Worm (Caenorhabditis elegans) whole organism, L3 larva: ENCODE data around the gene col-179.

Experiments
- R02D3.7 ChIP-seq: fragments of 150-350 bp; optimal IDR thresholded peaks from 2 replicates; lab custom pipeline; 2014; ENCODE audit warnings: missing biosample characterization, missing genetic modification characterization
- aly-2 ChIP-seq: fragments of 150-350 bp; optimal IDR thresholded peaks from 2 replicates; lab custom pipeline; 2014; ENCODE audit warnings: missing biosample characterization, missing genetic modification characterization
- ama-1 ChIP-seq: fragments of 150-350 bp; optimal IDR thresholded peaks from 2 replicates; lab custom pipeline; 2018
- ceh-16 ChIP-seq: sonication (generic microtip); optimal IDR thresholded peaks from 2 replicates; lab custom pipeline; 2017; ENCODE audit warnings: missing biosample characterization, missing genetic modification characterization
- ceh-9 ChIP-seq: sonication (generic microtip); optimal IDR thresholded peaks from 2 replicates; lab custom pipeline; 2018; ENCODE audit warnings: missing biosample characterization, missing genetic modification characterization
- daf-12 ChIP-seq: fragments of 150-350 bp; optimal IDR thresholded peaks from 2 replicates; lab custom pipeline; 2014; ENCODE audit warnings: missing biosample characterization, missing genetic modification reagents, missing genetic modification characterization
- egl-27 ChIP-seq: sonication (generic microtip); optimal IDR thresholded peaks from 4 replicates; lab custom pipeline; 2017; ENCODE audit warnings: missing biosample characterization, missing genetic modification reagents, missing genetic modification characterization
- egl-5 ChIP-seq: fragments of 150-350 bp; optimal IDR thresholded peaks from 2 replicates; lab custom pipeline; 2017; ENCODE audit warnings: missing biosample characterization, missing genetic modification reagents, missing genetic modification characterization, inconsistent platforms
- elt-1 ChIP-seq: fragments of 150-350 bp; optimal IDR thresholded peaks from 2 replicates; lab custom pipeline; 2014; ENCODE audit warnings: missing biosample characterization, missing genetic modification characterization
- elt-2 ChIP-seq: sonication (generic microtip); optimal IDR thresholded peaks from 2 replicates; lab custom pipeline; 2016; ENCODE audit warnings: missing genetic modification reagents, mild to moderate bottlenecking, missing genetic modification characterization, missing compliant biosample characterization
- elt-3 ChIP-seq, 3 experiments: fragments of 150-350 bp in 1 of 3; sonication (generic microtip) in 2 of 3; optimal IDR thresholded peaks; 2 replicates in 2 of 3; 4 replicates in 1 of 3; lab custom pipeline; 2014 to 2017; ENCODE audit warnings: missing biosample characterization in 3 of 3, missing genetic modification characterization in 3 of 3
- eor-1 ChIP-seq, 2 experiments: fragments of 150-350 bp; optimal IDR thresholded peaks; 2 replicates each; lab custom pipeline; 2014 to 2018; ENCODE audit warnings: missing biosample characterization in 2 of 2, missing genetic modification characterization in 2 of 2
- fkh-10 ChIP-seq: sonication (generic microtip); optimal IDR thresholded peaks from 2 replicates; lab custom pipeline; 2017; ENCODE audit warnings: missing biosample characterization, missing genetic modification reagents, missing genetic modification characterization
- fkh-2 ChIP-seq: fragments of 150-350 bp; optimal IDR thresholded peaks from 2 replicates; lab custom pipeline; 2014; ENCODE audit warnings: missing biosample characterization, missing genetic modification reagents, missing genetic modification characterization
- fos-1 ChIP-seq: fragments of 150-350 bp; optimal IDR thresholded peaks from 2 replicates; lab custom pipeline; 2014; ENCODE audit warnings: missing biosample characterization, missing genetic modification characterization
- hmg-11 ChIP-seq: sonication (generic microtip); optimal IDR thresholded peaks from 2 replicates; lab custom pipeline; 2016; ENCODE audit warnings: missing genetic modification characterization, missing compliant biosample characterization
- jun-1 ChIP-seq: fragments of 150-350 bp; optimal IDR thresholded peaks from 2 replicates; lab custom pipeline; 2014; ENCODE audit warnings: missing biosample characterization, missing genetic modification reagents, missing genetic modification characterization
- lin-15B ChIP-seq: fragments of 150-350 bp; optimal IDR thresholded peaks from 2 replicates; lab custom pipeline; 2014; ENCODE audit warnings: missing biosample characterization, missing genetic modification characterization
- lin-39 ChIP-seq: fragments of 150-350 bp; optimal IDR thresholded peaks from 2 replicates; lab custom pipeline; 2018; ENCODE audit warnings: missing biosample characterization, missing genetic modification reagents, missing genetic modification characterization
- nfya-1 ChIP-seq: sonication (generic microtip); optimal IDR thresholded peaks from 2 replicates; lab custom pipeline; 2017; ENCODE audit warnings: missing genetic modification characterization, mild to moderate bottlenecking, missing compliant biosample characterization, antibody characterized with exemption, moderate library complexity; ENCODE audit not compliant: insufficient read depth
- nhr-11 ChIP-seq: fragments of 150-350 bp; optimal IDR thresholded peaks from 2 replicates; lab custom pipeline; 2014; ENCODE audit warnings: missing biosample characterization, missing genetic modification characterization
- nhr-12 ChIP-seq: fragments of 150-350 bp; optimal IDR thresholded peaks from 2 replicates; lab custom pipeline; 2014; ENCODE audit warnings: missing biosample characterization, missing genetic modification characterization
- nhr-23 ChIP-seq: fragments of 150-350 bp; optimal IDR thresholded peaks from 2 replicates; lab custom pipeline; 2014; ENCODE audit warnings: missing biosample characterization, missing genetic modification reagents, missing genetic modification characterization
- nhr-25 ChIP-seq: sonication (generic microtip); optimal IDR thresholded peaks from 2 replicates; lab custom pipeline; 2017; ENCODE audit warnings: missing biosample characterization, missing genetic modification characterization
- nhr-43 ChIP-seq: sonication (generic microtip); optimal IDR thresholded peaks from 2 replicates; lab custom pipeline; 2016; ENCODE audit warnings: mild to moderate bottlenecking, missing genetic modification characterization, missing compliant biosample characterization; ENCODE audit not compliant: poor library complexity, severe bottlenecking
- nhr-67 ChIP-seq: fragments of 150-350 bp; optimal IDR thresholded peaks from 2 replicates; lab custom pipeline; 2014; ENCODE audit warnings: missing biosample characterization, missing genetic modification characterization
- nhr-76 ChIP-seq: fragments of 150-350 bp; sonication (generic microtip); optimal IDR thresholded peaks from 5 replicates; lab custom pipeline; 2014; ENCODE audit warnings: missing biosample characterization, missing genetic modification characterization
- nhr-77 ChIP-seq: fragments of 150-350 bp; optimal IDR thresholded peaks from 2 replicates; lab custom pipeline; 2014; ENCODE audit warnings: missing biosample characterization, missing genetic modification characterization
- pha-4 ChIP-seq: fragments of 150-350 bp; optimal IDR thresholded peaks from 2 replicates; lab custom pipeline; 2014; ENCODE audit warnings: missing biosample characterization, missing genetic modification reagents, missing genetic modification characterization
- pqm-1 ChIP-seq: fragments of 150-350 bp; optimal IDR thresholded peaks from 2 replicates; lab custom pipeline; 2017; ENCODE audit warnings: missing biosample characterization, missing genetic modification characterization, inconsistent platforms
- sea-2 ChIP-seq: fragments of 150-350 bp; sonication (generic microtip); optimal IDR thresholded peaks from 4 replicates; lab custom pipeline; 2014; ENCODE audit warnings: missing biosample characterization, missing genetic modification reagents, missing genetic modification characterization
- skn-1 ChIP-seq: fragments of 150-350 bp; optimal IDR thresholded peaks from 2 replicates; lab custom pipeline; 2014; ENCODE audit warnings: missing biosample characterization, missing genetic modification characterization
- unc-39 ChIP-seq: sonication (generic microtip); optimal IDR thresholded peaks from 4 replicates; lab custom pipeline; 2017; ENCODE audit warnings: missing biosample characterization, missing genetic modification characterization
- zag-1 ChIP-seq: fragments of 150-350 bp; optimal IDR thresholded peaks from 2 replicates; lab custom pipeline; 2014; ENCODE audit warnings: missing biosample characterization, missing genetic modification characterization

Gene col-179

ce11 chrX:11185498-11185897 is 15.8 kb upstream of the col-179 start, which contains the start of gene gnrr-7:
Gene gnrr-7, plus strand, starts transcription at chrX:11185798.
- TF ChIP-seq nhr-77: no peak
- no peak for TF ChIP-seq eor-1 (tag; optimal IDR thresholded peaks at IDR 0.05; lab: Kevin White, UChicago)
- TF ChIP-seq sea-2 (GFP tag; lab: Kevin White, UChicago): no peak
- no peak for TF ChIP-seq fkh-10 (GFP tag; lab: Kevin White, UChicago)
- no peak for TF ChIP-seq fos-1 (tag; lab: Kevin White, UChicago)
- TF ChIP-seq nhr-23 (tag; lab: Kevin White, UChicago): no peak
- no peak for TF ChIP-seq fkh-2 (tag; lab: Kevin White, UChicago)
- no peak for TF ChIP-seq lin-39 (tag; lab: Kevin White, UChicago)
- no peak for TF ChIP-seq pha-4 (tag; lab: Kevin White, UChicago)
- no peak for TF ChIP-seq ama-1 (lab: Kevin White, UChicago)
- TF ChIP-seq, all 47 proteins: peak for 0

- TF ChIP-seq nhr-76 (tag; lab: Kevin White, UChicago) (no peak), zag-1 (tag; lab: Kevin White, UChicago) (no peak), daf-12 (tag; lab: Kevin White, UChicago) (no peak), ceh-16 (tag; lab: Kevin White, UChicago) (no peak)
Measured at ce11 chrX:11189515-11189914, 11.8 kb upstream of the col-179 start, which contains the start of gene F13D2.1. Gene F13D2.1, minus strand, starts transcription at chrX:11189615.

ce11 chrX:11190443-11190842 is 10.8 kb upstream of the col-179 start:
- TF ChIP-seq nhr-25 (tag; lab: Kevin White, UChicago) (peak; percentile 41), fkh-10 (GFP tag; lab: Kevin White, UChicago) (no peak), nhr-23 (tag; lab: Kevin White, UChicago) (peak; percentile 46), egl-5 (tag; lab: Kevin White, UChicago) (no peak), nhr-43 (peak; percentile 61), nhr-77 (no peak)

- TF ChIP-seq nhr-23 (tag; lab: Kevin White, UChicago): no peak
- peak; percentile 15 for TF ChIP-seq nhr-11 (tag; lab: Kevin White, UChicago)
Measured at ce11 chrX:11193670-11194069, 7.6 kb upstream of the col-179 start.

- no peak for TF ChIP-seq nhr-12 (tag; lab: Kevin White, UChicago)
- TF ChIP-seq pha-4 (tag; lab: Kevin White, UChicago): peak; percentile 15
Measured at ce11 chrX:11196741-11197140, 4.5 kb upstream of the col-179 start, which contains the start of gene C34F6.1. Gene C34F6.1, minus strand, starts transcription at chrX:11196841.

ce11 chrX:11199155-11199554 is 2.1 kb upstream of the col-179 start, which contains the start of gene col-178:
Gene col-178, plus strand, starts transcription at chrX:11199455.
- no peak for TF ChIP-seq elt-1 (tag; lab: Kevin White, UChicago)
- TF ChIP-seq skn-1 (tag; lab: Kevin White, UChicago): no peak

ce11 chrX:11203773-11204172 is 2.5 kb downstream of the col-179 start, which contains the start of gene C34F6.11:
Gene C34F6.11, minus strand, starts transcription at chrX:11203932.
- TF ChIP-seq lin-15B (tag; lab: Kevin White, UChicago): no peak
- TF ChIP-seq unc-39 (tag; lab: Kevin White, UChicago): no peak
- TF ChIP-seq hmg-11 (tag; lab: Kevin White, UChicago): no peak
- TF ChIP-seq nfya-1: no peak
- TF ChIP-seq nhr-76 (tag; lab: Kevin White, UChicago): no peak
- no peak for TF ChIP-seq egl-27 (tag; lab: Kevin White, UChicago)
- TF ChIP-seq pha-4 (tag; lab: Kevin White, UChicago): peak; percentile 2
- no peak for TF ChIP-seq nhr-11 (tag; lab: Kevin White, UChicago)
- no peak for TF ChIP-seq sea-2 (GFP tag; lab: Kevin White, UChicago)
- TF ChIP-seq fkh-10 (GFP tag; lab: Kevin White, UChicago): no peak
- no peak for TF ChIP-seq eor-1 (tag; optimal IDR thresholded peaks at IDR 0.05; lab: Kevin White, UChicago)
- TF ChIP-seq pqm-1 (tag; lab: Kevin White, UChicago): peak; percentile 52
- no peak for TF ChIP-seq fos-1 (tag; lab: Kevin White, UChicago)
- peak; percentile 70 for TF ChIP-seq elt-2
- no peak for TF ChIP-seq fkh-2 (tag; lab: Kevin White, UChicago)
- no peak for TF ChIP-seq daf-12 (tag; lab: Kevin White, UChicago)
- no peak for TF ChIP-seq zag-1 (tag; lab: Kevin White, UChicago)
- TF ChIP-seq nhr-25 (tag; lab: Kevin White, UChicago): no peak
- TF ChIP-seq aly-2 (tag; lab: Kevin White, UChicago): no peak
- no peak for TF ChIP-seq nhr-67
- no peak for TF ChIP-seq ceh-9 (tag; lab: Kevin White, UChicago)
- no peak for TF ChIP-seq R02D3.7 (tag; lab: Kevin White, UChicago)
- no peak for TF ChIP-seq nhr-12 (tag; lab: Kevin White, UChicago)
- TF ChIP-seq elt-3 (tag; optimal IDR thresholded peaks at IDR 0.05; lab: Kevin White, UChicago): no peak
- TF ChIP-seq skn-1 (tag; lab: Kevin White, UChicago): no peak
- TF ChIP-seq jun-1 (tag; lab: Kevin White, UChicago): no peak
